Fruit fly (Drosophila melanogaster) whole organism, embryonic: ENCODE measurements around the gene sit.

ENCODE experiments used
- CG10366 ChIP-seq: fragments of 200-800 bp; sonication (Bioruptor generic); IDR thresholded peaks from 2 replicates; pipeline ENCODE4 v1.3.6; 2022; ENCODE audit warnings: missing biosample characterization, missing genetic modification characterization
- CG12071 ChIP-seq: fragments of 200-800 bp; sonication (Bioruptor generic); optimal IDR thresholded peaks from 3 replicates; lab custom pipeline; 2018; ENCODE audit warnings: missing biosample characterization, mild to moderate bottlenecking, missing genetic modification characterization
- CG12391 ChIP-seq: fragments of 200-800 bp; sonication (Bioruptor generic); optimal IDR thresholded peaks from 3 replicates; lab custom pipeline; 2018; ENCODE audit warnings: missing biosample characterization, mild to moderate bottlenecking, missing genetic modification characterization, moderate library complexity
- CG13424 ChIP-seq: fragments of 200-800 bp; sonication (Bioruptor generic); optimal IDR thresholded peaks from 2 replicates; lab custom pipeline; 2019; ENCODE audit warnings: missing biosample characterization, mild to moderate bottlenecking, missing genetic modification characterization, moderate library complexity
- CG14050 ChIP-seq: fragments of 200-800 bp; sonication (Bioruptor generic); IDR thresholded peaks from 3 replicates; pipeline ENCODE4 v1.3.6; 2022; ENCODE audit warnings: missing biosample characterization, missing genetic modification characterization
- CG15269 ChIP-seq: fragments of 200-800 bp; sonication (Bioruptor generic); optimal IDR thresholded peaks from 2 replicates; lab custom pipeline; 2018; ENCODE audit warnings: missing biosample characterization, mild to moderate bottlenecking, missing genetic modification characterization, moderate library complexity
- CG17802 ChIP-seq: fragments of 200-800 bp; sonication (Bioruptor generic); optimal IDR thresholded peaks from 2 replicates; lab custom pipeline; 2018; ENCODE audit warnings: missing biosample characterization, mild to moderate bottlenecking, missing genetic modification characterization, moderate library complexity
- CG17912 ChIP-seq: fragments of 200-800 bp; sonication (Bioruptor generic); optimal IDR thresholded peaks from 2 replicates; lab custom pipeline; 2018; ENCODE audit warnings: missing biosample characterization, mild to moderate bottlenecking, missing genetic modification characterization
- CG18011 ChIP-seq: fragments of 200-800 bp; sonication (Bioruptor generic); optimal IDR thresholded peaks from 2 replicates; lab custom pipeline; 2017; ENCODE audit warnings: missing biosample characterization, missing genetic modification characterization, mild to moderate bottlenecking, moderate library complexity, missing genotype
- CG31365 ChIP-seq: fragments of 200-800 bp; sonication (Bioruptor generic); optimal IDR thresholded peaks from 2 replicates; lab custom pipeline; 2018; ENCODE audit warnings: missing biosample characterization, mild to moderate bottlenecking, missing genetic modification characterization
- CG4404 ChIP-seq: fragments of 200-800 bp; sonication (Bioruptor generic); IDR thresholded peaks from 2 replicates; pipeline ENCODE4 v1.3.6; 2022; ENCODE audit warnings: missing biosample characterization, missing genetic modification characterization
- CG5180 ChIP-seq: fragments of 200-800 bp; sonication (Bioruptor generic); optimal IDR thresholded peaks from 3 replicates; lab custom pipeline; 2017; ENCODE audit warnings: missing biosample characterization, missing genetic modification characterization, mild to moderate bottlenecking, moderate library complexity, missing genetic modification reagents
- CG7357 ChIP-seq: fragments of 200-800 bp; sonication (Bioruptor generic); IDR thresholded peaks from 3 replicates; pipeline ENCODE4 v1.3.6; 2022; ENCODE audit warnings: missing biosample characterization, missing genetic modification characterization
- CG7839 ChIP-seq: fragments of 200-800 bp; sonication (Bioruptor generic); optimal IDR thresholded peaks from 3 replicates; lab custom pipeline; 2018; ENCODE audit warnings: missing biosample characterization, mild to moderate bottlenecking, missing genetic modification characterization, moderate library complexity
- CG8290 ChIP-seq, 3 experiments: fragments of 200-800 bp; sonication (Bioruptor generic); optimal IDR thresholded peaks; 2 replicates each; lab custom pipeline; 2016 to 2019; ENCODE audit warnings: missing biosample characterization in 3 of 3, missing genetic modification characterization in 3 of 3, mild to moderate bottlenecking in 2 of 3, moderate library complexity in 1 of 3
- Camta ChIP-seq: fragments of 200-800 bp; sonication (Bioruptor generic); optimal IDR thresholded peaks from 2 replicates; lab custom pipeline; 2016; ENCODE audit warnings: missing biosample characterization, missing genetic modification characterization
- E2f2 ChIP-seq: fragments of 200-800 bp; sonication (Bioruptor generic); IDR thresholded peaks from 2 replicates; pipeline ENCODE4 v1.3.6; 2022; ENCODE audit warnings: missing biosample characterization, missing genetic modification characterization
- HHEX ChIP-seq: fragments of 200-800 bp; sonication (Bioruptor generic); optimal IDR thresholded peaks from 3 replicates; lab custom pipeline; 2017; ENCODE audit warnings: missing biosample characterization, mild to moderate bottlenecking, missing genetic modification characterization, missing genetic modification reagents
- Hmx ChIP-seq: fragments of 200-800 bp; sonication (Bioruptor generic); optimal IDR thresholded peaks from 2 replicates; lab custom pipeline; 2016; ENCODE audit warnings: missing biosample characterization, missing genetic modification characterization
- Meics ChIP-seq: fragments of 200-800 bp; sonication (Bioruptor generic); optimal IDR thresholded peaks from 2 replicates; lab custom pipeline; 2017; ENCODE audit warnings: missing biosample characterization, mild to moderate bottlenecking, missing genetic modification characterization
- Myb ChIP-seq: fragments of 200-800 bp; sonication (Bioruptor generic); optimal IDR thresholded peaks from 2 replicates; lab custom pipeline; 2016; ENCODE audit warnings: missing biosample characterization, missing genetic modification characterization
- NK7.1 ChIP-seq: fragments of 200-800 bp; sonication (Bioruptor generic); optimal IDR thresholded peaks from 3 replicates; lab custom pipeline; 2016; ENCODE audit warnings: missing biosample characterization, missing genetic modification characterization
- Oli ChIP-seq: fragments of 200-800 bp; sonication (Bioruptor generic); optimal IDR thresholded peaks from 2 replicates; lab custom pipeline; 2018; ENCODE audit warnings: missing biosample characterization, mild to moderate bottlenecking, missing genetic modification characterization, moderate library complexity
- Ptx1 ChIP-seq: fragments of 200-800 bp; sonication (Bioruptor generic); IDR thresholded peaks from 2 replicates; pipeline ENCODE4 v1.3.6; 2022; ENCODE audit warnings: missing biosample characterization, missing genetic modification characterization
- Rfx ChIP-seq: fragments of 200-800 bp; sonication (Bioruptor generic); IDR thresholded peaks from 2 replicates; pipeline ENCODE4 v1.3.6; 2022; ENCODE audit warnings: missing biosample characterization, missing genetic modification characterization
- Rx ChIP-seq: fragments of 200-800 bp; sonication (Bioruptor generic); IDR thresholded peaks from 2 replicates; pipeline ENCODE4 v1.3.6; 2022; ENCODE audit warnings: missing biosample characterization, missing genetic modification characterization
- Taf1 ChIP-seq: fragments of 200-800 bp; sonication (Bioruptor generic); IDR thresholded peaks from 2 replicates; pipeline ENCODE4 v1.3.6; 2022; ENCODE audit warnings: missing biosample characterization, missing genetic modification characterization
- Tbp ChIP-seq: fragments of >200 bp; optimal IDR thresholded peaks from 2 replicates; lab custom pipeline; 2018; ENCODE audit warnings: missing biosample characterization, missing genetic modification characterization
- ac ChIP-seq: fragments of 200-800 bp; sonication (Bioruptor generic); optimal IDR thresholded peaks from 3 replicates; lab custom pipeline; 2017; ENCODE audit warnings: missing biosample characterization, mild to moderate bottlenecking, missing genetic modification characterization
- bcd ChIP-seq: fragments of 200-800 bp; sonication (Bioruptor generic); optimal IDR thresholded peaks from 2 replicates; lab custom pipeline; 2017; ENCODE audit warnings: missing biosample characterization, mild to moderate bottlenecking, missing genetic modification characterization
- chif ChIP-seq, 2 experiments: fragments of 200-800 bp; sonication (Bioruptor generic); optimal IDR thresholded peaks; 3 replicates each; lab custom pipeline; 2016; ENCODE audit warnings: missing biosample characterization in 2 of 2, missing genetic modification characterization in 2 of 2
- chinmo ChIP-seq: fragments of 200-800 bp; sonication (Bioruptor generic); IDR thresholded peaks from 4 replicates; pipeline ENCODE4 v1.3.6; 2022; ENCODE audit warnings: missing biosample characterization, missing genetic modification characterization; ENCODE audit not compliant: partially characterized antibody
- corto ChIP-seq: fragments of 200-800 bp; sonication (Bioruptor generic); optimal IDR thresholded peaks from 2 replicates; lab custom pipeline; 2016; ENCODE audit warnings: missing biosample characterization, mild to moderate bottlenecking, missing genetic modification characterization, moderate library complexity
- dysf ChIP-seq: fragments of 200-800 bp; sonication (Bioruptor generic); IDR thresholded peaks from 3 replicates; pipeline ENCODE4 v1.3.6; 2022; ENCODE audit warnings: missing biosample characterization, missing genetic modification characterization
- gem ChIP-seq: fragments of 200-800 bp; sonication (Bioruptor generic); optimal IDR thresholded peaks from 2 replicates; lab custom pipeline; 2019; ENCODE audit warnings: missing biosample characterization, mild to moderate bottlenecking, missing genetic modification characterization, moderate library complexity
- grn ChIP-seq: fragments of 200-800 bp; sonication (Bioruptor generic); optimal IDR thresholded peaks from 3 replicates; lab custom pipeline; 2017; ENCODE audit warnings: missing biosample characterization, missing genetic modification characterization
- gsb-n ChIP-seq: fragments of 200-800 bp; sonication (Bioruptor generic); optimal IDR thresholded peaks from 3 replicates; lab custom pipeline; 2018; ENCODE audit warnings: missing biosample characterization, mild to moderate bottlenecking, missing genetic modification characterization
- inv ChIP-seq: fragments of 200-800 bp; sonication (Bioruptor generic); IDR thresholded peaks from 2 replicates; pipeline ENCODE4 v1.3.6; 2022; ENCODE audit warnings: missing biosample characterization, missing genetic modification characterization; ENCODE audit not compliant: partially characterized antibody
- lmd ChIP-seq: fragments of 200-800 bp; sonication (Bioruptor generic); IDR thresholded peaks from 2 replicates; pipeline ENCODE4 v1.3.6; 2022; ENCODE audit warnings: missing biosample characterization, missing genetic modification characterization
- pb ChIP-seq: fragments of 200-800 bp; sonication (Bioruptor generic); optimal IDR thresholded peaks from 3 replicates; lab custom pipeline; 2016; ENCODE audit warnings: missing biosample characterization, missing genetic modification characterization
- phol ChIP-seq: fragments of 200-800 bp; sonication (Bioruptor generic); optimal IDR thresholded peaks from 3 replicates; lab custom pipeline; 2018; ENCODE audit warnings: missing biosample characterization, mild to moderate bottlenecking, missing genetic modification characterization, moderate library complexity
- pnt ChIP-seq: fragments of 200-800 bp; sonication (Bioruptor generic); optimal IDR thresholded peaks from 3 replicates; lab custom pipeline; 2016; ENCODE audit warnings: missing biosample characterization, missing genetic modification characterization
- prd ChIP-seq, 3 experiments: fragments of >200 bp in 2 of 3; fragments of 200-800 bp in 1 of 3; sonication (Bioruptor generic) in 1 of 3; optimal IDR thresholded peaks in 2 of 3; IDR thresholded peaks in 1 of 3; 2 replicates in 2 of 3; 3 replicates in 1 of 3; pipeline versions ENCODE4 v1.3.6 to Lab custom; 2017 to 2022; ENCODE audit warnings: missing biosample characterization in 1 of 3, missing genetic modification characterization in 1 of 3
- shn ChIP-seq: fragments of 200-800 bp; sonication (Bioruptor generic); optimal IDR thresholded peaks from 3 replicates; lab custom pipeline; 2016; ENCODE audit warnings: missing biosample characterization, missing genetic modification characterization
- slbo ChIP-seq: fragments of 200-800 bp; sonication (Bioruptor generic); IDR thresholded peaks from 2 replicates; pipeline ENCODE4 v1.3.6; 2022; ENCODE audit warnings: missing biosample characterization, missing genetic modification characterization
- ssp ChIP-seq: fragments of 200-800 bp; sonication (Bioruptor generic); IDR thresholded peaks from 2 replicates; pipeline ENCODE4 v1.3.6; 2022; ENCODE audit warnings: missing biosample characterization, missing genetic modification characterization
- tap ChIP-seq: fragments of 200-800 bp; optimal IDR thresholded peaks from 3 replicates; lab custom pipeline; 2019; ENCODE audit warnings: missing biosample characterization, mild to moderate bottlenecking, missing genetic modification characterization, moderate library complexity
- tx ChIP-seq: fragments of 200-800 bp; sonication (Bioruptor generic); optimal IDR thresholded peaks from 2 replicates; lab custom pipeline; 2016; ENCODE audit warnings: missing biosample characterization, missing genetic modification characterization
- vvl ChIP-seq: fragments of 200-800 bp; sonication (Bioruptor generic); IDR thresholded peaks from 2 replicates; pipeline ENCODE4 v1.3.6; 2022; ENCODE audit warnings: missing biosample characterization, missing genetic modification characterization

Gene sit

dm6 chr3R:22542773-22543411 is 19.5 kb downstream of the sit start (continued):
- TF ChIP-seq CG12071 (GFP tag; lab: Kevin White, UChicago) (no peak), vvl (GFP tag; lab: Robert Waterston, UW) (peak; percentile 57), CG5180 (GFP tag; lab: Kevin White, UChicago) (no peak), NK7.1 (no peak), Taf1 (GFP tag; lab: Robert Waterston, UW) (no peak), Rx (GFP tag; lab: Robert Waterston, UW) (no peak), CG4404 (GFP tag; lab: Robert Waterston, UW) (no peak), Tbp (no peak), CG17802 (tag; lab: Kevin White, UChicago) (no peak), Ptx1 (GFP tag; lab: Robert Waterston, UW) (peak; percentile 45; the same call in 1 of the 2 replicates), shn (GFP tag; lab: Kevin White, UChicago) (no peak), bcd (GFP tag; lab: Kevin White, UChicago) (no peak), prd (optimal IDR thresholded peaks at IDR 0.05; lab: Kevin White, UChicago) (no peak), prd (GFP tag; IDR thresholded peaks at IDR 0.05; lab: Robert Waterston, UW) (peak; percentile 49; the same call in 1 of the 3 replicates), HHEX (GFP tag; lab: Kevin White, UChicago) (peak; percentile 28), Rfx (GFP tag; lab: Robert Waterston, UW) (peak; percentile 14; the same call in 1 of the 2 replicates), grn (GFP tag; lab: Kevin White, UChicago) (no peak), ac (GFP tag; lab: Kevin White, UChicago) (no peak), Oli (tag; lab: Kevin White, UChicago) (peak; percentile 34), tx (GFP tag; lab: Kevin White, UChicago) (no peak), pb (no peak), CG7357 (GFP tag; lab: Robert Waterston, UW) (0 out of 3 replicates have a peak, but pooled peaks have one; percentile 23), slbo (GFP tag; lab: Robert Waterston, UW) (no peak), ssp (GFP tag; lab: Robert Waterston, UW) (no peak), CG8290 (GFP tag; optimal IDR thresholded peaks at IDR 0.05; lab: Kevin White, UChicago) (no peak), CG8290 (tag; optimal IDR thresholded peaks at IDR 0.05; lab: Kevin White, UChicago) (no peak), CG17912 (GFP tag; lab: Kevin White, UChicago) (no peak), gsb-n (tag; lab: Kevin White, UChicago) (peak; percentile 9), chinmo (0 out of 4 replicates have a peak, but pooled peaks have one; percentile 29), Camta (GFP tag; lab: Kevin White, UChicago) (no peak), lmd (GFP tag; lab: Robert Waterston, UW) (peak; percentile 36; the same call in 1 of the 2 replicates), Myb (GFP tag; lab: Kevin White, UChicago) (no peak), E2f2 (GFP tag; lab: Robert Waterston, UW) (no peak), Hmx (GFP tag; lab: Kevin White, UChicago) (no peak), CG18011 (GFP tag; lab: Kevin White, UChicago) (no peak), pnt (GFP tag; lab: Kevin White, UChicago) (no peak), CG14050 (peak; percentile 45; the same call in 1 of the 3 replicates), gem (peak; percentile 46), inv (GFP tag; lab: Robert Waterston, UW) (no peak), dysf (GFP tag; lab: Robert Waterston, UW) (peak; percentile 54; the same call in 2 of the 3 replicates), CG31365 (tag; lab: Kevin White, UChicago) (no peak), CG12391 (tag; lab: Kevin White, UChicago) (no peak), phol (no peak), chif (GFP tag; optimal IDR thresholded peaks at IDR 0.05; lab: Kevin White, UChicago) (no peak), CG10366 (no peak), tap (tag; lab: Kevin White, UChicago) (peak; percentile 24), CG15269 (tag; lab: Kevin White, UChicago) (peak; percentile 58), CG13424 (tag; lab: Kevin White, UChicago) (peak; percentile 8), Meics (GFP tag; lab: Kevin White, UChicago) (peak; percentile 22), corto (no peak), CG7839 (peak; percentile 31)
